Fruit fly (Drosophila melanogaster) whole organism, embryonic: ENCODE measurements around the gene Ssl2.

Source experiments
- B-H2 ChIP-seq: fragments of 200-800 bp; sonication (Bioruptor generic); optimal IDR thresholded peaks from 2 replicates; lab custom pipeline; 2018; ENCODE audit warnings: missing biosample characterization, mild to moderate bottlenecking, missing genetic modification characterization
- CG10274 ChIP-seq: fragments of 200-800 bp; sonication (Bioruptor generic); optimal IDR thresholded peaks from 3 replicates; lab custom pipeline; 2017; ENCODE audit warnings: missing biosample characterization, mild to moderate bottlenecking, missing genetic modification characterization
- CG10543 ChIP-seq: fragments of 200-800 bp; sonication (Bioruptor generic); optimal IDR thresholded peaks from 3 replicates; lab custom pipeline; 2017; ENCODE audit warnings: missing biosample characterization, mild to moderate bottlenecking, missing genetic modification characterization, moderate library complexity
- CG10979 ChIP-seq: fragments of 200-800 bp; sonication (Bioruptor generic); optimal IDR thresholded peaks from 2 replicates; lab custom pipeline; 2018; ENCODE audit warnings: missing biosample characterization, mild to moderate bottlenecking, missing genetic modification characterization, moderate library complexity
- CG11695 ChIP-seq: fragments of 200-800 bp; sonication (Bioruptor generic); IDR thresholded peaks from 3 replicates; pipeline ENCODE4 v1.3.6; 2022; ENCODE audit warnings: missing biosample characterization, missing genetic modification characterization
- CG12104 ChIP-seq: fragments of 200-800 bp; sonication (Bioruptor generic); optimal IDR thresholded peaks from 3 replicates; lab custom pipeline; 2016; ENCODE audit warnings: missing biosample characterization, missing genetic modification characterization
- CG15479 ChIP-seq: fragments of 200-800 bp; sonication (Bioruptor generic); optimal IDR thresholded peaks from 3 replicates; lab custom pipeline; 2019; ENCODE audit warnings: missing biosample characterization, mild to moderate bottlenecking, missing genetic modification characterization, moderate library complexity
- CG15514 ChIP-seq: fragments of 200-800 bp; sonication (Bioruptor generic); optimal IDR thresholded peaks from 3 replicates; lab custom pipeline; 2017; ENCODE audit warnings: missing biosample characterization, missing genetic modification characterization, mild to moderate bottlenecking, moderate library complexity, missing genetic modification reagents
- CG17361 ChIP-seq: fragments of 200-800 bp; sonication (Bioruptor generic); IDR thresholded peaks from 3 replicates; pipeline ENCODE4 v1.3.6; 2022; ENCODE audit warnings: missing biosample characterization, missing genetic modification characterization
- CG17802 ChIP-seq: fragments of 200-800 bp; sonication (Bioruptor generic); optimal IDR thresholded peaks from 2 replicates; lab custom pipeline; 2018; ENCODE audit warnings: missing biosample characterization, mild to moderate bottlenecking, missing genetic modification characterization, moderate library complexity
- CG1792 ChIP-seq: fragments of 200-800 bp; sonication (Bioruptor generic); optimal IDR thresholded peaks from 2 replicates; lab custom pipeline; 2016; ENCODE audit warnings: missing biosample characterization, missing genetic modification characterization
- CG18599 ChIP-seq: fragments of 200-800 bp; sonication (Bioruptor generic); optimal IDR thresholded peaks from 3 replicates; lab custom pipeline; 2017; ENCODE audit warnings: missing biosample characterization, missing genetic modification characterization, mild to moderate bottlenecking, moderate library complexity, missing genetic modification reagents
- CG18764 ChIP-seq: fragments of 200-800 bp; sonication (Bioruptor generic); optimal IDR thresholded peaks from 3 replicates; lab custom pipeline; 2016; ENCODE audit warnings: missing biosample characterization, missing genetic modification characterization
- CG30431 ChIP-seq: fragments of 200-800 bp; sonication (Bioruptor generic); optimal IDR thresholded peaks from 2 replicates; lab custom pipeline; 2017; ENCODE audit warnings: missing biosample characterization, missing genetic modification characterization
- CG34376 ChIP-seq: fragments of 200-800 bp; sonication (Bioruptor generic); optimal IDR thresholded peaks from 2 replicates; lab custom pipeline; 2018; ENCODE audit warnings: missing biosample characterization, mild to moderate bottlenecking, missing genetic modification characterization
- CG4854 ChIP-seq: fragments of 200-800 bp; sonication (Bioruptor generic); optimal IDR thresholded peaks from 2 replicates; lab custom pipeline; 2016; ENCODE audit warnings: missing biosample characterization, missing genetic modification characterization, inconsistent platforms
- CG6254 ChIP-seq: fragments of 200-800 bp; sonication (Bioruptor generic); optimal IDR thresholded peaks from 3 replicates; lab custom pipeline; 2017; ENCODE audit warnings: mild to moderate bottlenecking, missing biosample characterization, missing genetic modification reagents, missing genetic modification characterization
- CG7839 ChIP-seq: fragments of 200-800 bp; sonication (Bioruptor generic); optimal IDR thresholded peaks from 3 replicates; lab custom pipeline; 2018; ENCODE audit warnings: missing biosample characterization, mild to moderate bottlenecking, missing genetic modification characterization, moderate library complexity
- CG8765 ChIP-seq: fragments of 200-800 bp; sonication (Bioruptor generic); IDR thresholded peaks from 2 replicates; pipeline ENCODE4 v1.3.6; 2022; ENCODE audit warnings: missing biosample characterization, missing genetic modification characterization
- CG8944 ChIP-seq: fragments of 200-800 bp; sonication (Bioruptor generic); optimal IDR thresholded peaks from 3 replicates; lab custom pipeline; 2016; ENCODE audit warnings: missing biosample characterization, missing genetic modification characterization
- CG9817 ChIP-seq: fragments of 200-800 bp; sonication (Bioruptor generic); optimal IDR thresholded peaks from 2 replicates; lab custom pipeline; 2018; ENCODE audit warnings: missing biosample characterization, mild to moderate bottlenecking, missing genetic modification characterization, moderate library complexity
- CTCF ChIP-seq: fragments of 200-800 bp; sonication (Bioruptor generic); optimal IDR thresholded peaks from 2 replicates; lab custom pipeline; 2017; ENCODE audit warnings: missing biosample characterization, mild to moderate bottlenecking, missing genetic modification characterization, moderate library complexity
- CkIIα-i1 ChIP-seq: fragments of 200-800 bp; sonication (Bioruptor generic); IDR thresholded peaks from 2 replicates; pipeline ENCODE4 v1.3.6; 2022; ENCODE audit warnings: missing biosample characterization, missing genetic modification characterization
- Fer3 ChIP-seq: fragments of 200-800 bp; sonication (Bioruptor generic); optimal IDR thresholded peaks from 2 replicates; lab custom pipeline; 2018; ENCODE audit warnings: missing biosample characterization, mild to moderate bottlenecking, missing genetic modification characterization, moderate library complexity
- Gsc ChIP-seq: fragments of 200-800 bp; sonication (Bioruptor generic); IDR thresholded peaks from 2 replicates; pipeline ENCODE4 v1.3.6; 2022; ENCODE audit warnings: missing biosample characterization, missing genetic modification characterization
- Hmr ChIP-seq: fragments of 200-800 bp; sonication (Bioruptor generic); optimal IDR thresholded peaks from 3 replicates; lab custom pipeline; 2017; ENCODE audit warnings: mild to moderate bottlenecking, missing biosample characterization, missing genetic modification reagents, missing genetic modification characterization
- Hr39 ChIP-seq: fragments of >200 bp; optimal IDR thresholded peaks from 2 replicates; lab custom pipeline; 2017
- Med ChIP-seq: fragments of 200-800 bp; sonication (Bioruptor generic); peaks from one replicate; lab custom pipeline; 2016; ENCODE audit warnings: missing biosample characterization, missing genetic modification characterization, mild to moderate bottlenecking, inconsistent platforms, moderate library complexity
- Sry-δ ChIP-seq: fragments of 200-800 bp; sonication (Bioruptor generic); optimal IDR thresholded peaks from 2 replicates; lab custom pipeline; 2016; ENCODE audit warnings: missing biosample characterization, missing genetic modification characterization
- Stat92E ChIP-seq, 3 experiments: fragments of >200 bp in 2 of 3; fragments of 200-800 bp in 1 of 3; sonication (Bioruptor generic) in 1 of 3; optimal IDR thresholded peaks; 2 replicates each; lab custom pipeline; 2017 to 2019; ENCODE audit warnings: missing biosample characterization in 3 of 3, missing genetic modification characterization in 3 of 3, mild to moderate bottlenecking in 1 of 3, moderate library complexity in 1 of 3
- Vsx1 ChIP-seq: fragments of 200-800 bp; sonication (Bioruptor generic); optimal IDR thresholded peaks from 2 replicates; lab custom pipeline; 2017; ENCODE audit warnings: missing biosample characterization, mild to moderate bottlenecking, missing genetic modification characterization, missing genetic modification reagents
- dysf ChIP-seq: fragments of 200-800 bp; sonication (Bioruptor generic); IDR thresholded peaks from 3 replicates; pipeline ENCODE4 v1.3.6; 2022; ENCODE audit warnings: missing biosample characterization, missing genetic modification characterization
- en ChIP-seq: fragments of 200-800 bp; sonication (Bioruptor generic); optimal IDR thresholded peaks from 2 replicates; lab custom pipeline; 2016; ENCODE audit warnings: missing biosample characterization, missing genetic modification characterization
- fd3F ChIP-seq: fragments of 200-800 bp; sonication (Bioruptor generic); optimal IDR thresholded peaks from 2 replicates; lab custom pipeline; 2018; ENCODE audit warnings: missing biosample characterization, mild to moderate bottlenecking, missing genetic modification characterization, moderate library complexity
- ftz-f1 ChIP-seq: fragments of 200-800 bp; sonication (Bioruptor generic); optimal IDR thresholded peaks from 2 replicates; lab custom pipeline; 2016; ENCODE audit warnings: missing biosample characterization, missing genetic modification characterization
- fu2 ChIP-seq: fragments of 200-800 bp; sonication (Bioruptor generic); optimal IDR thresholded peaks from 2 replicates; lab custom pipeline; 2016; ENCODE audit warnings: missing biosample characterization, missing genetic modification characterization
- gro ChIP-seq: fragments of 200-800 bp; sonication (Bioruptor generic); optimal IDR thresholded peaks from 2 replicates; lab custom pipeline; 2016; ENCODE audit warnings: missing biosample characterization, missing genetic modification characterization
- gsb-n ChIP-seq: fragments of 200-800 bp; sonication (Bioruptor generic); optimal IDR thresholded peaks from 3 replicates; lab custom pipeline; 2018; ENCODE audit warnings: missing biosample characterization, mild to moderate bottlenecking, missing genetic modification characterization
- insv ChIP-seq, 2 experiments: fragments of 200-800 bp; sonication (Bioruptor generic); optimal IDR thresholded peaks; 3 replicates each; lab custom pipeline; 2016 to 2018; ENCODE audit warnings: missing biosample characterization in 2 of 2, missing genetic modification characterization in 2 of 2
- lab ChIP-seq: fragments of 200-800 bp; sonication (Bioruptor generic); optimal IDR thresholded peaks from 3 replicates; lab custom pipeline; 2017; ENCODE audit warnings: missing biosample characterization, missing genetic modification characterization, mild to moderate bottlenecking, moderate library complexity, missing genetic modification reagents
- lmd ChIP-seq: fragments of 200-800 bp; sonication (Bioruptor generic); IDR thresholded peaks from 2 replicates; pipeline ENCODE4 v1.3.6; 2022; ENCODE audit warnings: missing biosample characterization, missing genetic modification characterization
- lola ChIP-seq, 3 experiments: fragments of >200 bp in 2 of 3; fragments of 200-800 bp in 1 of 3; sonication (Bioruptor generic) in 1 of 3; optimal IDR thresholded peaks; 2 replicates each; lab custom pipeline; 2017 to 2019; ENCODE audit warnings: missing biosample characterization in 3 of 3, missing genetic modification characterization in 3 of 3, mild to moderate bottlenecking in 1 of 3, moderate library complexity in 1 of 3
- lov ChIP-seq, 2 experiments: fragments of 200-800 bp in 1 of 2; fragments of >200 bp in 1 of 2; sonication (Bioruptor generic) in 1 of 2; IDR thresholded peaks in 1 of 2; optimal IDR thresholded peaks in 1 of 2; 2 replicates in 1 of 2; 3 replicates in 1 of 2; pipeline versions ENCODE4 v1.3.6 to Lab custom; 2017 to 2022; ENCODE audit warnings: missing biosample characterization in 1 of 2, missing genetic modification characterization in 1 of 2
- nerfin-1 ChIP-seq: fragments of 200-800 bp; sonication (Bioruptor generic); optimal IDR thresholded peaks from 3 replicates; lab custom pipeline; 2019; ENCODE audit warnings: missing biosample characterization, mild to moderate bottlenecking, missing genetic modification characterization, moderate library complexity
- ranshi ChIP-seq: fragments of 200-800 bp; sonication (Bioruptor generic); IDR thresholded peaks from 2 replicates; pipeline ENCODE4 v1.3.6; 2022; ENCODE audit warnings: missing biosample characterization, missing genetic modification characterization
- run ChIP-seq: fragments of 200-800 bp; sonication (Bioruptor generic); optimal IDR thresholded peaks from 3 replicates; lab custom pipeline; 2018; ENCODE audit warnings: missing biosample characterization, mild to moderate bottlenecking, missing genetic modification characterization
- tin ChIP-seq: fragments of 200-800 bp; sonication (Bioruptor generic); optimal IDR thresholded peaks from 3 replicates; lab custom pipeline; 2016; ENCODE audit warnings: missing biosample characterization, missing genetic modification characterization
- trem ChIP-seq: fragments of 200-800 bp; optimal IDR thresholded peaks from 3 replicates; lab custom pipeline; 2019; ENCODE audit warnings: missing biosample characterization, mild to moderate bottlenecking, missing genetic modification characterization, moderate library complexity
- unc-4 ChIP-seq: fragments of 200-800 bp; sonication (Bioruptor generic); IDR thresholded peaks from 2 replicates; pipeline ENCODE4 v1.3.6; 2022; ENCODE audit warnings: missing biosample characterization, missing genetic modification characterization; ENCODE audit not compliant: partially characterized antibody
- wek ChIP-seq: fragments of 200-800 bp; sonication (Bioruptor generic); optimal IDR thresholded peaks from 3 replicates; lab custom pipeline; 2018; ENCODE audit warnings: missing biosample characterization, mild to moderate bottlenecking, missing genetic modification characterization, moderate library complexity

The Ssl2 gene

DNA sequence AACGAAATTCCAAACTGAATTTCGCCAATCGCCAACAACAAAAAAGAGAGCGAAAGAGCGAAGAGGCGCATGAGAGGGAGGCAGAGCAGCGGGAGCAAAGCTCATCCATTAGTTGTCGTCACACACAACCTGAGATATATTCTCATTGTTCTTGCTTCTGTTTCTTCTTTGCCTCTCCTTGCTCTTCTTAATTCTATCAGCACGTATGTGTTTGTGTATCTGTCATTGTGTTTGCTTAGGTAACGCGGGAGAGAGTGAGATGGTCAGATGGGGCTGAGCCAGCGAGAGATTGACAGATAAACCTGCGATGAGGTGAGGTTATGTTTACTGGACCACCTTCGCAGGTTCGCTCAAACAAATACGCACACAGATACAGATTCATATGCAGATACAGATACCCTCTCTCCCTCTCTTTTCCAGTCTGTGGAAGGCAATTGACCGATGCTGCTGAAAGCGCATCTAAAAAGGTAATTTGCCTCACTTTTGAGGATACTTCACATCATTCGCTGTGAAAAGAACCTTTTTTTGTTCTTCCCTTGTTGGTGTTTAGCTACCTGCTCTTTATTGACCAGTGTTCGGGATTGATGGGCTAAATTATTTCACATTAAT, 41.7 kb upstream of the Ssl2 start (continued):
- TF ChIP-seq CG18764 (no peak), lola (GFP tag; optimal IDR thresholded peaks at IDR 0.05; lab: Kevin White, UChicago) (no peak), wek (GFP tag; lab: Kevin White, UChicago) (peak; percentile 14), CG10274 (GFP tag; lab: Kevin White, UChicago) (no peak), CTCF (no peak), Fer3 (tag; lab: Kevin White, UChicago) (no peak), trem (tag; lab: Kevin White, UChicago) (no peak), lab (GFP tag; lab: Kevin White, UChicago) (peak; percentile 10), gro (GFP tag; lab: Kevin White, UChicago) (no peak), CG7839 (tag; lab: Kevin White, UChicago) (no peak), CG17802 (tag; lab: Kevin White, UChicago) (no peak), B-H2 (no peak), CG10979 (tag; lab: Kevin White, UChicago) (peak; percentile 8), lov (optimal IDR thresholded peaks at IDR 0.05; lab: Kevin White, UChicago) (no peak), lov (GFP tag; IDR thresholded peaks at IDR 0.05; lab: Robert Waterston, UW) (0 out of 3 replicates have a peak, but pooled peaks have one; percentile 55), CG11695 (no peak), CG9817 (tag; lab: Kevin White, UChicago) (no peak), Med (peak; percentile 59), gsb-n (no peak), fu2 (no peak), fd3F (GFP tag; lab: Kevin White, UChicago) (no peak), nerfin-1 (tag; lab: Kevin White, UChicago) (peak; percentile 10), Hr39 (lab: Kevin White, UChicago) (no peak), Gsc (GFP tag; lab: Robert Waterston, UW) (no peak), ftz-f1 (GFP tag; lab: Kevin White, UChicago) (no peak), tin (GFP tag; lab: Kevin White, UChicago) (no peak), Hmr (GFP tag; lab: Kevin White, UChicago) (peak; percentile 9), CG15514 (GFP tag; lab: Kevin White, UChicago) (no peak), CG18599 (GFP tag; lab: Kevin White, UChicago) (peak; percentile 18), Vsx1 (peak; percentile 13), CG12104 (no peak), CG6254 (GFP tag; lab: Kevin White, UChicago) (no peak), CG17361 (no peak), CG1792 (GFP tag; lab: Kevin White, UChicago) (no peak), CG10543 (GFP tag; lab: Kevin White, UChicago) (peak; percentile 29), en (GFP tag; lab: Kevin White, UChicago) (no peak), CG15479 (GFP tag; lab: Kevin White, UChicago) (peak; percentile 94), ranshi (GFP tag; lab: Robert Waterston, UW) (no peak), Stat92E (GFP tag; optimal IDR thresholded peaks at IDR 0.05; lab: Kevin White, UChicago) (no peak), CG4854 (GFP tag; lab: Kevin White, UChicago) (no peak), CG34376 (peak; percentile 38), Sry-δ (GFP tag; lab: Kevin White, UChicago) (no peak), CkIIα-i1 (GFP tag; lab: Robert Waterston, UW) (no peak), run (tag; lab: Kevin White, UChicago) (no peak), CG8944 (GFP tag; lab: Kevin White, UChicago) (no peak), lmd (GFP tag; lab: Robert Waterston, UW) (no peak), unc-4 (GFP tag; lab: Robert Waterston, UW) (no peak), CG8765 (no peak), dysf (GFP tag; lab: Robert Waterston, UW) (no peak), CG30431 (no peak), insv (GFP tag; optimal IDR thresholded peaks at IDR 0.05; lab: Kevin White, UChicago) (peak in 1 of 2 experiments; percentile 20)
